Worm (Caenorhabditis elegans): Measurements from ENCODE around the gene F35H12.1.

DNA sequence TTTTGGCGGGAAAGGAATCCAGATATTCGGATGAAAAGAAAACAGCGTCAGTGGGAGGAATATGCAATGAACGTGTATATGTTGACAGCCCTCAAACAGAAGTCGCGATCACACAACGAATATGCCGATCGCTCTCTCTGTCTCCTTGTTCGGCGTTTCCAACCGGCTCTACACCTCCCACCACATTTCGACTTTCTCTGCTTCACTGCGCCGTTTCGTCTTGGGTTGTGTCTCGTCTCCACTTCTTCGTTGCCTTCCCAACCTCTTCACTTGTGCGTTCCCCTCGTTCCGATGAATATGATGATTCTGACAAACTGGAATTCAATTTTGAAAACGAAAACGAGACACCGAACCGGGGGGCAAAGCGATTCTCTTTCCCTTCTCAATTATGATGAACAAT lies 35.7 kb upstream of the F35H12.1 start, which contains the start of gene mab-7:
- TF ChIP-seq F13C5.2 (tag; optimal IDR thresholded peaks at IDR 0.05): no peak
- no peak for TF ChIP-seq tbx-11 (GFP tag; IDR thresholded peaks at IDR 0.05)
- TF ChIP-seq ets-7 (tag; optimal IDR thresholded peaks at IDR 0.05): no peak
- no peak for TF ChIP-seq ama-1 (optimal IDR thresholded peaks at IDR 0.05)
- TF ChIP-seq pes-1 (GFP tag; IDR thresholded peaks at IDR 0.05): no peak
- TF ChIP-seq hmbx-1 (tag; optimal IDR thresholded peaks at IDR 0.05): no peak
- TF ChIP-seq B0310.2 (tag; optimal IDR thresholded peaks at IDR 0.05): no peak
- TF ChIP-seq hnd-1 (tag; optimal IDR thresholded peaks at IDR 0.05): no peak
